Worm (Caenorhabditis elegans) whole organism, young adult: ENCODE data around the gene F11E6.8.

Source experiments
- ceh-58 ChIP-seq: fragments of 200-800 bp; sonication (Bioruptor generic); IDR thresholded peaks from 2 replicates; pipeline ENCODE4 v1.3.6; 2022; ENCODE audit warnings: missing genetic modification characterization, missing compliant biosample characterization
- dpl-1 ChIP-seq: fragments of 150-350 bp; optimal IDR thresholded peaks from 2 replicates; lab custom pipeline; 2014; ENCODE audit warnings: missing biosample characterization, missing genetic modification reagents, missing genetic modification characterization

DNA sequence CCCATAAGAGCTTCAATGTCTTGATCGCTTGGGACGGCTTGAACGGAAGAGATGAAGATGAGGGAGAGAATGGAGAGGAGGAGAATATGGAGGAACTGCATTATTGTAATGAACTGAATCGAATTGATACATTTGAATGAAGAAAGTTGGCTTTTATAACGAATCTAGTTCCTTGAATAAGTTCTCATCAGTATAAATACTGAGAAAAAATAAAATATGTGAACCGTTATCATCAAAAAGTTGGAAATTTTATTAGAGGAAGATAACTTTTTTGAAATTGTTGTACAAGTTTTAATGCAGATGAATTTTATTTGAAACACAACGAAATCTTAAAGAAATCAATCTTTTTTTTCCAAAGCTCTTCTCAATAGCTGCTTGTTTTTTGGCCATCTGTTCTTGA lies 43.3 kb downstream of the F11E6.8 start, which contains the start of gene T02D1.7:
- TF ChIP-seq ceh-58 (GFP tag; lab: Robert Waterston, UW), result no peak
- no peak for TF ChIP-seq dpl-1 (GFP tag; lab: Kevin White, UChicago)
